Worm (Caenorhabditis elegans): ENCODE data around the gene spe-44.

DNA sequence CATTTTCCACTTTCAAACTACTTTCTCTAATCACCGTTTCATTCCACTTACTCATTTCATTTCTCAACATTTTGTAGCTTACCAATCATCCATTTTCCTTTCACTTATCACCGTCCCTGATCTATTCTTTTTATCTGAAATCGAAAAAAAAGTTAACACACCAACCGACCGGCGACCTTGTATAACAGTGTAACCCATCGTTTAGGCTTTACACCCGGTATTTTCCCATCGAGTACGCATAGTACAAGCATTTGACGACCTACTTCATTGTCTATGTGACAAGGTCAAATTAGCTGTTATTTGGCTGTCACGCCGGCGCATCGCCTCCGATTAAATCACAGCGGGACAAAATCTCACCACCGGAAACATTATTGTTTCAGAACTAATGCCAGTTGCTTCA is 24.5 kb downstream of the spe-44 start:
- TF ChIP-seq him-1 (tag; optimal IDR thresholded peaks at IDR 0.05) (no peak), W03F9.2 (tag; optimal IDR thresholded peaks at IDR 0.05) (no peak)

Data from whole organism, L4/young adult.